Worm (Caenorhabditis elegans): Measurements from ENCODE around the gene C15C7.4.

The C15C7.4 gene

DNA sequence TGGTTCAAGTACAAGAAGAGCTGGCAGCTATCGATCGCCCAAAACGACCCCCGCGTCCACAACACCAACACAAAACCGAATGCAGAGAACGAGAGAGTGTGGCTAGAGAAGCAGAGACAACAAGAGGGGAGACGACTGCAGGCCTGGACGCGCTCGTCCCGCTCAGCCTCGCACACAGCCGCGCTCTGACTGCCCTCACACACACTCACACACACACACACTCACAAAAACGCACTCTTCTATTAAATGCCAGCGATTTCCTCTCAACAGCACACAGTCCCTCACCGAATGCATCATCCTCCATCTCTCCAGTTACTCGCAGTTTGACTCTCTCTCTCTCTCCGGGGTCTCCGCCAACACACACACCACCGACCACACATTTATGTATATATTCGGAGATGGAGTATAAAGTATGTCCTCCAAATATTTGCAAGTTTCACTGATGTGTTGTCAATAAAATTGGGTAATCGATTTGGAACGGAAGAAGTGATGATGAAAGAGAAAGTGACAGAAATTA lies 17.7 kb upstream of the C15C7.4 start (continued):
- TF ChIP-seq unc-3 (GFP tag; conservative IDR thresholded peaks at IDR 0.05) (no peak; the same call in 1 of the 2 replicates), unc-3 (tag; optimal IDR thresholded peaks at IDR 0.05) (peak; percentile 43), syd-9 (tag; optimal IDR thresholded peaks at IDR 0.05) (peak; percentile 88), Y22D7AL.16 (tag; optimal IDR thresholded peaks at IDR 0.05) (peak; percentile 42), pag-3 (tag; optimal IDR thresholded peaks at IDR 0.05; ENCODE audit: borderline replicate concordance) (peak; percentile 32), tbx-2 (tag; optimal IDR thresholded peaks at IDR 0.05) (peak; percentile 96), dmd-4 (tag; optimal IDR thresholded peaks at IDR 0.05; ENCODE audit: borderline replicate concordance) (peak; percentile 77), hlh-8 (tag; optimal IDR thresholded peaks at IDR 0.05) (peak; percentile 56), madf-2 (tag; optimal IDR thresholded peaks at IDR 0.05) (peak; percentile 31), ceh-18 (tag; optimal IDR thresholded peaks at IDR 0.05) (peak; percentile 98), fkh-10 (GFP tag; optimal IDR thresholded peaks at IDR 0.05) (peak; percentile 54), unc-42 (tag; optimal IDR thresholded peaks at IDR 0.05) (peak; percentile 94), F13H6.1 (tag; optimal IDR thresholded peaks at IDR 0.05) (peak; percentile 76), unc-55 (GFP tag; optimal IDR thresholded peaks at IDR 0.05) (peak; percentile 95), pha-2 (tag; optimal IDR thresholded peaks at IDR 0.05) (peak; percentile 19), elt-2 (tag; optimal IDR thresholded peaks at IDR 0.05) (peak; percentile 55), ceh-34 (tag; optimal IDR thresholded peaks at IDR 0.05) (peak; percentile 97)

DNA sequence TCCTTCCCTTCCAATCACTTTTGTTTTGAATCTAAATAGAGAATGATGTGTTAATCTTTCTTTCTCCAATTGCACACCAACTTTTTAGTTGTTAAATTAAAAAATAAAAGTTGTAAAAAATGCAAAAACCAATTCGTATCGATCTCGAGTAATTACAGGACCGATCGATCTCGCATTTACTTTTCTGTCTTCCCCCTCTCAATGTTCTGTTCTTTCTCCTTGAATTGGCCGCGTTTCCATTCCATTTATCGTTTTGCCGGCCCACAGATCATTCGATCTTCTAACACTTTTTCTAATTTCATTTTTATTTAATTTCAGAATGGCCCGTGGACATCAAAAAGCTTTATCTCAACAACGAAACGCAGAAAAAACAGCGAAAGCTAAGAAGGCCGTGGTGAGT lies 10.2 kb upstream of the C15C7.4 start, which contains the start of gene K10B3.1:
Gene K10B3.1, plus strand, starts transcription at position 301 of the 400 bp plus-strand sequence.
- TF ChIP-seq ceh-48 (tag; optimal IDR thresholded peaks at IDR 0.05) (no peak), madf-2 (tag; optimal IDR thresholded peaks at IDR 0.05) (no peak), pha-4 (tag; optimal IDR thresholded peaks at IDR 0.05) (no peak), fax-1 (tag; optimal IDR thresholded peaks at IDR 0.05) (no peak), unc-42 (tag; optimal IDR thresholded peaks at IDR 0.05) (no peak)

ce11 chrX:3139516-3140301 lies 5.7 kb upstream of the C15C7.4 start:
- no peak for TF ChIP-seq npax-4 (tag; optimal IDR thresholded peaks at IDR 0.05)
- no peak for TF ChIP-seq ceh-22 (tag; optimal IDR thresholded peaks at IDR 0.05)
- TF ChIP-seq mec-3 (tag; optimal IDR thresholded peaks at IDR 0.05; ENCODE audit: borderline replicate concordance), result no peak
- no peak for TF ChIP-seq ref-2 (tag; optimal IDR thresholded peaks at IDR 0.05)
- no peak for TF ChIP-seq ceh-45 (GFP tag; IDR thresholded peaks at IDR 0.05)
- no peak for TF ChIP-seq ceh-2 (tag; optimal IDR thresholded peaks at IDR 0.05)
- no peak for TF ChIP-seq unc-3 (GFP tag; conservative IDR thresholded peaks at IDR 0.05)
- TF ChIP-seq unc-3 (tag; optimal IDR thresholded peaks at IDR 0.05), result no peak
- TF ChIP-seq fax-1 (tag; optimal IDR thresholded peaks at IDR 0.05), result no peak
- TF ChIP-seq C38D4.7 (GFP tag; optimal IDR thresholded peaks at IDR 0.05), result no peak
- TF ChIP-seq pag-3 (tag; optimal IDR thresholded peaks at IDR 0.05; ENCODE audit: borderline replicate concordance), result no peak
- no peak for TF ChIP-seq K09A11.1 (tag; optimal IDR thresholded peaks at IDR 0.05; ENCODE audit: insufficient read depth)
- no peak for TF ChIP-seq zip-5 (tag; optimal IDR thresholded peaks at IDR 0.05)

- TF ChIP-seq mec-3 (tag; optimal IDR thresholded peaks at IDR 0.05; ENCODE audit: borderline replicate concordance), result no peak
- TF ChIP-seq ceh-48 (tag; optimal IDR thresholded peaks at IDR 0.05), result no peak
- no peak for TF ChIP-seq ceh-19 (GFP tag; optimal IDR thresholded peaks at IDR 0.05)
- TF ChIP-seq ahr-1 (tag; optimal IDR thresholded peaks at IDR 0.05), result no peak
- no peak for TF ChIP-seq fkh-6 (tag; optimal IDR thresholded peaks at IDR 0.05)
- no peak for TF ChIP-seq C08G9.2 (tag; optimal IDR thresholded peaks at IDR 0.05)
- no peak for TF ChIP-seq rnt-1 (tag; optimal IDR thresholded peaks at IDR 0.05)
- TF ChIP-seq unc-55 (GFP tag; optimal IDR thresholded peaks at IDR 0.05), result no peak
Observed at ce11 chrX:3141704-3142103, 3.7 kb upstream of the C15C7.4 start.
